Worm (Caenorhabditis elegans): Measurements from ENCODE around the gene tag-294.

Gene tag-294

DNA sequence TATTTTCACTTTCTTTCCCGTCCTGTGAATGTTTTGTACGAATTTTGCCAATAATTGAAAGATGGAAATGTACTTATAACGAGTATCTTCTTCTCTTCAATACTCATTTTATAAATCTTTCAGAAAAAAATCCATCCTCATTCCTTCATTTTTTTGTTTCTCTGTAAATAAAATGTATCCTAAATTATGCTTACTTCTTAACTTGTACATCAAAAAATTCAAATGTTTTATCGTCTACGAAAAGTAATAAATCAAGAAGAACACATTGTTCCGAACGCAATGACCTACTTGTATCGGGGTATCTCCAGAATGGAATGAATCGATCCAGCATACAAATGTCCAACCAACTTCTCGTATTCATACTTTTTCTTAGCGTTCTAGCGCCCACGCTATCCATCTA, 23.0 kb upstream of the tag-294 start, which contains the start of gene F46G11.6:
Gene F46G11.6, plus strand, starts transcription at position 301 of the 400 bp plus-strand sequence.
- TF ChIP-seq ceh-24 (tag; optimal IDR thresholded peaks at IDR 0.05) (no peak), elt-4 (tag; optimal IDR thresholded peaks at IDR 0.05) (no peak), ceh-30 (tag; optimal IDR thresholded peaks at IDR 0.05) (no peak), che-1 (tag; optimal IDR thresholded peaks at IDR 0.05) (no peak), eyg-1 (tag; optimal IDR thresholded peaks at IDR 0.05) (no peak), elt-2 (tag; optimal IDR thresholded peaks at IDR 0.05) (no peak), lim-6 (tag; optimal IDR thresholded peaks at IDR 0.05) (no peak), ceh-48 (tag; optimal IDR thresholded peaks at IDR 0.05) (no peak), pax-1 (tag; optimal IDR thresholded peaks at IDR 0.05) (no peak), tbx-2 (tag; optimal IDR thresholded peaks at IDR 0.05) (no peak), sox-2 (GFP tag; IDR thresholded peaks at IDR 0.05) (no peak), ceh-2 (tag; optimal IDR thresholded peaks at IDR 0.05) (no peak), dve-1 (tag; optimal IDR thresholded peaks at IDR 0.05) (no peak), lin-11 (tag; optimal IDR thresholded peaks at IDR 0.05) (no peak), ceh-19 (GFP tag; optimal IDR thresholded peaks at IDR 0.05) (no peak), unc-86 (tag; optimal IDR thresholded peaks at IDR 0.05) (no peak)

DNA sequence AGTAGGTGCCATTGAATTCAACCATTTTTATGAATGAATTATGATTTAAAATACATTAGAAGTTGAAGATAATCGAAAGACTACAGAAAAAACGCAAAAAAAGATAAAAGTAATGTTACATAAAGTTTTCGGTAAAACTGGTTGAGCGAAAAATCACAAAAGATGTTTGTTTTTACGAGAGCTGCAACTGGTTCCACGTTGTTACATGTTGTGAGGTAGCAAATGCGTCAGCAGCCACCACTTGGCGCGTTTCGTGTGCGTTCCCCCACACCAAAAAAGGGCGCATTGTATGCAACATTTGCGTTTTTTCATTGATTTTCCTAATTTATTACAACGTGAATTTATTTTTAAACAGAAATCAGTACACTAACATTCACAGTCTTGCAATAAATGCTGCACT, 19.0 kb upstream of the tag-294 start, which contains the start of gene gakh-1:
Gene gakh-1, plus strand, starts transcription at position 347 of the 400 bp plus-strand sequence.
- TF ChIP-seq T23F11.4 (GFP tag; optimal IDR thresholded peaks at IDR 0.05) (no peak), ceh-24 (tag; optimal IDR thresholded peaks at IDR 0.05) (no peak), eyg-1 (tag; optimal IDR thresholded peaks at IDR 0.05) (no peak), lin-11 (tag; optimal IDR thresholded peaks at IDR 0.05) (no peak), elt-2 (tag; optimal IDR thresholded peaks at IDR 0.05) (peak; percentile 0)

DNA sequence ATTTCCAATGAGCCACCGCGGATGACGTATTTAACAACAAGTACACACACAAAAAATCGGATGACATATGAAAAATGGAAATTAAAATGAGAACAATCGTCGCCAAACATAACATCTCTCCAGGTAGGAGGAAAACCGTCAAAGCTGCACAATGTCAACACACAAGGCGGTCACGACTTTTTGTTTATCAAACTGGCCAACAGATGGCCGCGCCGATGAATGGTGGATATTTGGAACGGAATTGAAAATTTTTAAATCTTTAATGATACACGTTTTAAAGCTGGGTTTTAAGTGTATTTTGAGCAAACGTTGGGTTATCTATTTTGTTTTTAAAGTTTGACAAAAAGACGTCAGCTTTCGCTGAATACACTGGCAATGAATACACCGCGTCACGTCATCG, 18.1 kb upstream of the tag-294 start:
- TF ChIP-seq T23F11.4 (GFP tag; optimal IDR thresholded peaks at IDR 0.05) (no peak), hlh-30 (tag; optimal IDR thresholded peaks at IDR 0.05; ENCODE audit: insufficient read depth) (no peak), nfya-1 (tag; optimal IDR thresholded peaks at IDR 0.05) (no peak), tbx-2 (tag; optimal IDR thresholded peaks at IDR 0.05) (no peak), ceh-14 (tag; optimal IDR thresholded peaks at IDR 0.05) (no peak), pqm-1 (tag; optimal IDR thresholded peaks at IDR 0.05) (no peak), ref-2 (tag; optimal IDR thresholded peaks at IDR 0.05) (no peak), odd-2 (tag; optimal IDR thresholded peaks at IDR 0.05) (no peak), pros-1 (tag; optimal IDR thresholded peaks at IDR 0.05) (no peak), dve-1 (tag; optimal IDR thresholded peaks at IDR 0.05) (no peak), ceh-24 (tag; optimal IDR thresholded peaks at IDR 0.05) (no peak), hlh-6 (tag; optimal IDR thresholded peaks at IDR 0.05) (no peak), tbx-7 (tag; optimal IDR thresholded peaks at IDR 0.05) (no peak), sox-4 (tag; optimal IDR thresholded peaks at IDR 0.05) (no peak)

DNA sequence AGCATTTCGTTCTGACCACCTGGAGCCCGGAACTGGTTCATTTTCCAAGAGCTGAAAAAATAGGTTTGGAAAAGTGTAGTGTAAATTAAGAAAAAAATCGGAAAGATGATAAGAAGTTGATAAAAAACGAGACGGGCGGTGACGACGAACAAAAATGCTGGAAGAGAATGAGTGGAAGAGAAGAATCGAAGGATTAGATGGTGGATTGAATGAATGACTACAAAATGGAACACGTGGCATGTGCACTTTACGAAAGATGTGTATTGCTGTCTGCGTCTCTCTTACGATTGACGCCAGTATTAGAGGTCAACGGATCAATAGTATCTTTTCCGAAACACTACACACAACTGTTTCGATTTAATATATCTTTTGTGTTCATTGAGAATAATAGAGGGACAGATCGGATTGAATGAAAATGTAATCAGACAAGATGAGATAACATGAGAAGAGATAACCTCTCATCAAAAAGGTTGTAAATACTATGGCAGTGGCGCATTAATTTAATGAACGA, 17.5 kb upstream of the tag-294 start, which contains the start of gene sft-4:
Gene sft-4, minus strand, starts transcription at position 51 of the 511 bp plus-strand sequence.
- TF ChIP-seq ceh-45 (GFP tag; IDR thresholded peaks at IDR 0.05) (no peak), C38D4.7 (GFP tag; optimal IDR thresholded peaks at IDR 0.05) (no peak), mec-3 (tag; optimal IDR thresholded peaks at IDR 0.05; ENCODE audit: borderline replicate concordance) (no peak), unc-42 (tag; optimal IDR thresholded peaks at IDR 0.05) (no peak), eyg-1 (tag; optimal IDR thresholded peaks at IDR 0.05) (no peak), nfya-1 (tag; optimal IDR thresholded peaks at IDR 0.05) (peak; percentile 1), dve-1 (tag; optimal IDR thresholded peaks at IDR 0.05) (no peak), zip-5 (tag; optimal IDR thresholded peaks at IDR 0.05) (no peak), fax-1 (tag; optimal IDR thresholded peaks at IDR 0.05) (no peak), hlh-30 (tag; optimal IDR thresholded peaks at IDR 0.05; ENCODE audit: insufficient read depth) (peak; percentile 56), K02D7.2 (tag; optimal IDR thresholded peaks at IDR 0.05) (no peak), elt-2 (tag; optimal IDR thresholded peaks at IDR 0.05) (no peak), ceh-48 (tag; optimal IDR thresholded peaks at IDR 0.05) (no peak), pqm-1 (tag; optimal IDR thresholded peaks at IDR 0.05) (no peak)
